Worm (Caenorhabditis elegans): ENCODE measurements around the gene F42A10.7.

- TF ChIP-seq ama-1 (optimal IDR thresholded peaks at IDR 0.05) (no peak), fkh-6 (tag; optimal IDR thresholded peaks at IDR 0.05) (no peak), ceh-2 (tag; optimal IDR thresholded peaks at IDR 0.05) (no peak), dmd-4 (tag; optimal IDR thresholded peaks at IDR 0.05; ENCODE audit: borderline replicate concordance) (no peak), ztf-16 (tag; optimal IDR thresholded peaks at IDR 0.05) (no peak), K02D7.2 (tag; optimal IDR thresholded peaks at IDR 0.05) (no peak), nhr-11 (tag; optimal IDR thresholded peaks at IDR 0.05) (no peak)
Observed at ce11 chrIII:6146797-6147196, 31.7 kb downstream of the F42A10.7 start.
